Worm (Caenorhabditis elegans) whole organism, mixed stage, embryonic: ENCODE results near the gene T20F7.1.

Source experiments
- ces-1 ChIP-seq: fragments of 150-350 bp; optimal IDR thresholded peaks from 2 replicates; lab custom pipeline; 2014; ENCODE audit warnings: missing biosample characterization, missing genetic modification reagents, missing genetic modification characterization
- elt-1 ChIP-seq: sonication (generic microtip); optimal IDR thresholded peaks from 2 replicates; lab custom pipeline; 2017; ENCODE audit warnings: missing genetic modification characterization, mild to moderate bottlenecking, missing compliant biosample characterization, antibody characterized with exemption, moderate library complexity, borderline replicate concordance; ENCODE audit not compliant: insufficient read depth
- elt-3 ChIP-seq: fragments of 150-350 bp; optimal IDR thresholded peaks from 2 replicates; lab custom pipeline; 2014; ENCODE audit warnings: missing biosample characterization, missing genetic modification characterization
- hlh-1 ChIP-seq: fragments of 150-350 bp; optimal IDR thresholded peaks from 2 replicates; lab custom pipeline; 2014; ENCODE audit warnings: missing biosample characterization, missing genetic modification reagents, missing genetic modification characterization
- lin-13 ChIP-seq: fragments of 150-350 bp; optimal IDR thresholded peaks from 2 replicates; lab custom pipeline; 2014; ENCODE audit warnings: missing biosample characterization, missing genetic modification characterization
- lsy-2 ChIP-seq: fragments of 150-350 bp; optimal IDR thresholded peaks from 2 replicates; lab custom pipeline; 2014; ENCODE audit warnings: missing biosample characterization, missing genetic modification characterization
- mls-2 ChIP-seq: sonication (generic microtip); optimal IDR thresholded peaks from 2 replicates; lab custom pipeline; 2016; ENCODE audit warnings: mild to moderate bottlenecking, missing genetic modification characterization, moderate library complexity, missing compliant biosample characterization
- nhr-12 ChIP-seq: fragments of 150-350 bp; optimal IDR thresholded peaks from 2 replicates; lab custom pipeline; 2014; ENCODE audit warnings: missing biosample characterization, missing genetic modification characterization
- nhr-2 ChIP-seq: fragments of 150-350 bp; optimal IDR thresholded peaks from 2 replicates; lab custom pipeline; 2014; ENCODE audit warnings: missing biosample characterization, missing genetic modification characterization
- nhr-28 ChIP-seq: fragments of 150-350 bp; optimal IDR thresholded peaks from 2 replicates; lab custom pipeline; 2014; ENCODE audit warnings: missing biosample characterization, missing genetic modification characterization
- pha-4 ChIP-seq: fragments of 150-350 bp; optimal IDR thresholded peaks from 2 replicates; lab custom pipeline; 2018; ENCODE audit warnings: missing biosample characterization, missing genetic modification reagents, missing genetic modification characterization
- snpc-4 ChIP-seq: fragments of 150-350 bp; optimal IDR thresholded peaks from 2 replicates; lab custom pipeline; 2014; ENCODE audit warnings: missing biosample characterization, missing genetic modification characterization
- unc-62 ChIP-seq: fragments of 150-350 bp; optimal IDR thresholded peaks from 2 replicates; lab custom pipeline; 2014; ENCODE audit warnings: missing biosample characterization, missing genetic modification reagents, missing genetic modification characterization
- zip-8 ChIP-seq: fragments of 150-350 bp; optimal IDR thresholded peaks from 2 replicates; lab custom pipeline; 2014; ENCODE audit warnings: missing biosample characterization, missing genetic modification characterization

- TF ChIP-seq snpc-4 (tag; lab: Kevin White, UChicago): no peak
- TF ChIP-seq lsy-2 (tag; lab: Kevin White, UChicago): no peak
- TF ChIP-seq elt-3: no peak
- no peak for TF ChIP-seq ces-1 (GFP tag; lab: Kevin White, UChicago)
- no peak for TF ChIP-seq lin-13 (tag; lab: Kevin White, UChicago)
- no peak for TF ChIP-seq zip-8 (tag; lab: Kevin White, UChicago)
- no peak for TF ChIP-seq unc-62 (GFP tag; lab: Kevin White, UChicago)
- TF ChIP-seq mls-2 (tag; lab: Kevin White, UChicago): no peak
- TF ChIP-seq nhr-28 (tag; lab: Kevin White, UChicago): no peak
- no peak for TF ChIP-seq hlh-1
- TF ChIP-seq pha-4 (tag; lab: Kevin White, UChicago): no peak
- TF ChIP-seq nhr-12: no peak
- no peak for TF ChIP-seq elt-1 (tag; lab: Kevin White, UChicago)
- TF ChIP-seq nhr-2 (tag; lab: Kevin White, UChicago): no peak
These were observed 29.8 kb upstream of the T20F7.1 start for ce11 chrX:16842935-16843334.
